Worm (Caenorhabditis elegans) whole organism, L3 larva: ENCODE results near the gene C24A3.4.

Experiments used
- R02D3.7 ChIP-seq: fragments of 150-350 bp; optimal IDR thresholded peaks from 2 replicates; lab custom pipeline; 2014; ENCODE audit warnings: missing biosample characterization, missing genetic modification characterization
- ZK546.5 ChIP-seq: sonication (generic microtip); optimal IDR thresholded peaks from 2 replicates; lab custom pipeline; 2017; ENCODE audit warnings: missing biosample characterization, missing genetic modification characterization
- ama-1 ChIP-seq: fragments of 150-350 bp; optimal IDR thresholded peaks from 2 replicates; lab custom pipeline; 2018
- ceh-16 ChIP-seq: sonication (generic microtip); optimal IDR thresholded peaks from 2 replicates; lab custom pipeline; 2017; ENCODE audit warnings: missing biosample characterization, missing genetic modification characterization
- ceh-82 ChIP-seq: fragments of 150-350 bp; optimal IDR thresholded peaks from 2 replicates; lab custom pipeline; 2014; ENCODE audit warnings: missing biosample characterization, missing genetic modification characterization
- ceh-9 ChIP-seq: sonication (generic microtip); optimal IDR thresholded peaks from 2 replicates; lab custom pipeline; 2018; ENCODE audit warnings: missing biosample characterization, missing genetic modification characterization
- daf-12 ChIP-seq: fragments of 150-350 bp; optimal IDR thresholded peaks from 2 replicates; lab custom pipeline; 2014; ENCODE audit warnings: missing biosample characterization, missing genetic modification reagents, missing genetic modification characterization
- egl-27 ChIP-seq: sonication (generic microtip); optimal IDR thresholded peaks from 4 replicates; lab custom pipeline; 2017; ENCODE audit warnings: missing biosample characterization, missing genetic modification reagents, missing genetic modification characterization
- egl-5 ChIP-seq: fragments of 150-350 bp; optimal IDR thresholded peaks from 2 replicates; lab custom pipeline; 2017; ENCODE audit warnings: missing biosample characterization, missing genetic modification reagents, missing genetic modification characterization, inconsistent platforms
- elt-2 ChIP-seq: sonication (generic microtip); optimal IDR thresholded peaks from 2 replicates; lab custom pipeline; 2016; ENCODE audit warnings: missing genetic modification reagents, mild to moderate bottlenecking, missing genetic modification characterization, missing compliant biosample characterization
- elt-3 ChIP-seq, 3 experiments: fragments of 150-350 bp in 1 of 3; sonication (generic microtip) in 2 of 3; optimal IDR thresholded peaks; 2 replicates in 2 of 3; 4 replicates in 1 of 3; lab custom pipeline; 2014 to 2017; ENCODE audit warnings: missing biosample characterization in 3 of 3, missing genetic modification characterization in 3 of 3
- eor-1 ChIP-seq, 2 experiments: fragments of 150-350 bp; optimal IDR thresholded peaks; 2 replicates each; lab custom pipeline; 2014 to 2018; ENCODE audit warnings: missing biosample characterization in 2 of 2, missing genetic modification characterization in 2 of 2
- fkh-10 ChIP-seq: sonication (generic microtip); optimal IDR thresholded peaks from 2 replicates; lab custom pipeline; 2017; ENCODE audit warnings: missing biosample characterization, missing genetic modification reagents, missing genetic modification characterization
- fkh-2 ChIP-seq: fragments of 150-350 bp; optimal IDR thresholded peaks from 2 replicates; lab custom pipeline; 2014; ENCODE audit warnings: missing biosample characterization, missing genetic modification reagents, missing genetic modification characterization
- fos-1 ChIP-seq: fragments of 150-350 bp; optimal IDR thresholded peaks from 2 replicates; lab custom pipeline; 2014; ENCODE audit warnings: missing biosample characterization, missing genetic modification characterization
- hmg-11 ChIP-seq: sonication (generic microtip); optimal IDR thresholded peaks from 2 replicates; lab custom pipeline; 2016; ENCODE audit warnings: missing genetic modification characterization, missing compliant biosample characterization
- jun-1 ChIP-seq: fragments of 150-350 bp; optimal IDR thresholded peaks from 2 replicates; lab custom pipeline; 2014; ENCODE audit warnings: missing biosample characterization, missing genetic modification reagents, missing genetic modification characterization
- lin-15B ChIP-seq: fragments of 150-350 bp; optimal IDR thresholded peaks from 2 replicates; lab custom pipeline; 2014; ENCODE audit warnings: missing biosample characterization, missing genetic modification characterization
- lsy-12 ChIP-seq: sonication (generic microtip); optimal IDR thresholded peaks from 2 replicates; lab custom pipeline; 2016; ENCODE audit warnings: mild to moderate bottlenecking, missing genetic modification characterization, missing compliant biosample characterization
- mdl-1 ChIP-seq: fragments of 150-350 bp; optimal IDR thresholded peaks from 2 replicates; lab custom pipeline; 2014; ENCODE audit warnings: missing biosample characterization, missing genetic modification characterization
- nfya-1 ChIP-seq: sonication (generic microtip); optimal IDR thresholded peaks from 2 replicates; lab custom pipeline; 2017; ENCODE audit warnings: missing genetic modification characterization, mild to moderate bottlenecking, missing compliant biosample characterization, antibody characterized with exemption, moderate library complexity; ENCODE audit not compliant: insufficient read depth
- nhr-11 ChIP-seq: fragments of 150-350 bp; optimal IDR thresholded peaks from 2 replicates; lab custom pipeline; 2014; ENCODE audit warnings: missing biosample characterization, missing genetic modification characterization
- nhr-12 ChIP-seq: fragments of 150-350 bp; optimal IDR thresholded peaks from 2 replicates; lab custom pipeline; 2014; ENCODE audit warnings: missing biosample characterization, missing genetic modification characterization
- nhr-237 ChIP-seq: fragments of 150-350 bp; optimal IDR thresholded peaks from 2 replicates; lab custom pipeline; 2014; ENCODE audit warnings: missing biosample characterization, missing genetic modification characterization
- nhr-28 ChIP-seq: fragments of 150-350 bp; optimal IDR thresholded peaks from 2 replicates; lab custom pipeline; 2014; ENCODE audit warnings: missing biosample characterization, missing genetic modification characterization
- nhr-67 ChIP-seq: fragments of 150-350 bp; optimal IDR thresholded peaks from 2 replicates; lab custom pipeline; 2014; ENCODE audit warnings: missing biosample characterization, missing genetic modification characterization
- nhr-76 ChIP-seq: fragments of 150-350 bp; sonication (generic microtip); optimal IDR thresholded peaks from 5 replicates; lab custom pipeline; 2014; ENCODE audit warnings: missing biosample characterization, missing genetic modification characterization
- nhr-77 ChIP-seq: fragments of 150-350 bp; optimal IDR thresholded peaks from 2 replicates; lab custom pipeline; 2014; ENCODE audit warnings: missing biosample characterization, missing genetic modification characterization
- pha-4 ChIP-seq: fragments of 150-350 bp; optimal IDR thresholded peaks from 2 replicates; lab custom pipeline; 2014; ENCODE audit warnings: missing biosample characterization, missing genetic modification reagents, missing genetic modification characterization
- pqm-1 ChIP-seq: fragments of 150-350 bp; optimal IDR thresholded peaks from 2 replicates; lab custom pipeline; 2017; ENCODE audit warnings: missing biosample characterization, missing genetic modification characterization, inconsistent platforms
- sea-2 ChIP-seq: fragments of 150-350 bp; sonication (generic microtip); optimal IDR thresholded peaks from 4 replicates; lab custom pipeline; 2014; ENCODE audit warnings: missing biosample characterization, missing genetic modification reagents, missing genetic modification characterization
- skn-1 ChIP-seq: fragments of 150-350 bp; optimal IDR thresholded peaks from 2 replicates; lab custom pipeline; 2014; ENCODE audit warnings: missing biosample characterization, missing genetic modification characterization
- tbx-2 ChIP-seq: sonication (generic microtip); optimal IDR thresholded peaks from 2 replicates; lab custom pipeline; 2016; ENCODE audit warnings: mild to moderate bottlenecking, missing genetic modification characterization, missing compliant biosample characterization
- unc-39 ChIP-seq: sonication (generic microtip); optimal IDR thresholded peaks from 4 replicates; lab custom pipeline; 2017; ENCODE audit warnings: missing biosample characterization, missing genetic modification characterization

The C24A3.4 gene

DNA sequence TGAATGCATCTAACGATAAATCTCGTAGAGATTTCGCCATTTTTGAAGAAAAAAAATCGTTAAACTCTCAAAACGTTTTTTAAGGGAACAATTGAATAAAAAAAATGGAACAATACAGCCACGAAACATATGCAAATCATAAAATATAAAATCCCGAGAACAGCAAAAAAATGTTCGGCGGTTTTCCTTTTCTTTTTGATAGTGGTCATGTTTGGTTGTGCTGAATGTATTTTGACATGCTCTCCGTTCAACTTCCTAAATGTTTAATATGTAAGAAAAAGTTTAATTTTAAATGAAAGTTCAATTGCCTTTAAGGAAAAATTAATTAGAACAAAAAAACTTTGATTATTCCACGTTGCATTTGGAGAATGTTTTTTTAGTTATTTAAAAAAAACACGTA is 18.2 kb downstream of the C24A3.4 start, which contains the start of gene C24A3.9:
TSS of gene C24A3.9 (minus strand) at position 101 of the 400 bp plus-strand sequence.
- no peak for TF ChIP-seq ceh-82 (tag; lab: Kevin White, UChicago)
- no peak for TF ChIP-seq lsy-12 (tag; lab: Kevin White, UChicago)
- TF ChIP-seq nhr-12, result no peak
- no peak for TF ChIP-seq mdl-1
- no peak for TF ChIP-seq lin-15B (tag; lab: Kevin White, UChicago)
- TF ChIP-seq nhr-77 (tag; lab: Kevin White, UChicago), result no peak
- TF ChIP-seq nhr-11 (tag; lab: Kevin White, UChicago), result no peak
- no peak for TF ChIP-seq eor-1 (tag; optimal IDR thresholded peaks at IDR 0.05; lab: Kevin White, UChicago)

DNA sequence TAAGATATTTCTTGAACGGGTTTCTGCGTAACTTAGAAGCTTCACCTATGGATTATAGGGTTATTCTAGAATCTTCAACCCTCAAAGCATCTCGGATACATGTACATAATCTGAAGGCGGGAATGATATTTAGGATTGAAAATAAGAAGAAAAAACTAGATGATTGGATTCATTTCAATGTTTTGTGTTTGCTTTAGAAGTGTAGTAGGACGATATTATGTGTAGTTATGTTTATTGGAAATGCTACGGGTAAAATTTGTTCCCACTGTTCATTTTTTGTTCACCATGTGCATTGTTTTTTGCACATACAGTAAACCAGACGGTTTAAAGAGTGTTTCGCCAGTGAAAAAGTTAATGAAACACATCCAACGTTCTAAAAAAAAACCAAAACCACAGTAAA is 19.3 kb downstream of the C24A3.4 start:
- no peak for TF ChIP-seq egl-5
- TF ChIP-seq, all 47 proteins: peak for 0

DNA sequence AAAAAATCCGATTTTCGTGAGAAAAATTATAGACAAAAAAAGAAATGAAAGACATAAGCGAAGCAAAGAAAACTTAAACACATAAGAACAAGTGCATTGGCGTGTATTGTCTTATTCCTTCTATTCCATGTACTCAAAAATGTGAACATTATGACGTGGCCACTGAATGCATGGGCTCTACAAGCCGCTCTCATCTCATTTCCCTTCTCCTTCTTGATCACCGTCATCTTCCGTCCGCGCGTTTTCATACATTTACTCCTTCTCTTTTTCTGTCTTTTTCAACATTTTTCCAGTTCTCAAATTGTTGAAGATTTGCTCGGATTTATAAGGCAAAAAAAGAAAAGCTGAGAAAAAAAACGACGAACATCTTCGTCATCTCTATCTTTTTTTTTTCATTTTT is 22.2 kb downstream of the C24A3.4 start:
- no peak for TF ChIP-seq egl-5
- peak; percentile 35 for TF ChIP-seq fkh-10 (GFP tag; lab: Kevin White, UChicago)

DNA sequence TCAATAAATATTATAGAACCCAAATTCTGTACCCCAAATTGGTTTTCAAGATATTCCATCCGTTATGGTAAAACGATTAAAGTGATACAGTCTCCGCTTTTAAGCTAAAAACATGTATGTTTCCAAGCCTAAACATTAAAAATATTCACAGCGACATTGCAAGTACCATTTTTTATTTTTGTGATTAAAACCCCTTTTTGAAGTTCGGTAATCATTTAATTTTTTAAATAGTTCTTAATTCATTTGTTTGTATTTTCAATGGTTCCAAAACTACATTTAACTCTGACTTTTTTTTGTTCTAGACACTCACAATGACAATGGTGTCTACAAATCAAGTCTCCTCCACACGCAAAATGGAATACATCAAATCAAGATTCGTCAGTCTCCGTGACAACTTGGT is 23.2 kb downstream of the C24A3.4 start, which contains the start of gene T25B6.4:
TSS of gene T25B6.4 (plus strand) at position 301 of the 400 bp plus-strand sequence.
- TF ChIP-seq ZK546.5 (tag; lab: Kevin White, UChicago) (no peak), fos-1 (tag; lab: Kevin White, UChicago) (no peak), jun-1 (no peak), ama-1 (lab: Kevin White, UChicago) (no peak), egl-27 (tag; lab: Kevin White, UChicago) (no peak), ceh-16 (no peak), daf-12 (no peak), egl-5 (no peak), nhr-67 (no peak), pqm-1 (no peak), lsy-12 (tag; lab: Kevin White, UChicago) (no peak), ceh-82 (tag; lab: Kevin White, UChicago) (no peak), eor-1 (tag; optimal IDR thresholded peaks at IDR 0.05; lab: Kevin White, UChicago) (no peak), nhr-77 (tag; lab: Kevin White, UChicago) (no peak), fkh-2 (tag; lab: Kevin White, UChicago) (no peak), lin-15B (tag; lab: Kevin White, UChicago) (no peak)

DNA sequence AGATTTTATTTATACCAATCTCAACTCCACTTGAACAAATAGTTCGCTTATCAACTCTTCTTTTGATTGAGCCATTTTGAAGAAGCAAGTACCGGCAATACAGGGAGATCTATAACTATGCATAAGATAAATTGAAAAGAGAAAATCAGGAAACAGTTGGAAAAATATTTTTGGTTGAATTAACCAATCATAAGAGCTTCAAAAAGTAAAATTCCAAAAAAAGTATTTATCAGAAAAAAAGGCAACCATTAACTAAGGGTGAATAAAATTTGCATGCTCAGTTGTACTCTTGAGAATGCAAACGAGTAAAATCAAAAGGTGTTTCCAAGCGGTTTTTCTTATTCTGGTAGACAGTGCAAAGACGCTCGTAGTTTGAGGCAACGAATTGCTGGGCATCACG is 29.4 kb downstream of the C24A3.4 start, which contains the start of gene T25B6.5:
TSS of gene T25B6.5 (minus strand) at position 101 of the 400 bp plus-strand sequence.
- TF ChIP-seq nhr-67 (no peak), nhr-76 (tag; lab: Kevin White, UChicago) (no peak), R02D3.7 (tag; lab: Kevin White, UChicago) (no peak), nhr-237 (tag; lab: Kevin White, UChicago) (no peak), sea-2 (GFP tag; lab: Kevin White, UChicago) (no peak), nhr-77 (tag; lab: Kevin White, UChicago) (no peak)

DNA sequence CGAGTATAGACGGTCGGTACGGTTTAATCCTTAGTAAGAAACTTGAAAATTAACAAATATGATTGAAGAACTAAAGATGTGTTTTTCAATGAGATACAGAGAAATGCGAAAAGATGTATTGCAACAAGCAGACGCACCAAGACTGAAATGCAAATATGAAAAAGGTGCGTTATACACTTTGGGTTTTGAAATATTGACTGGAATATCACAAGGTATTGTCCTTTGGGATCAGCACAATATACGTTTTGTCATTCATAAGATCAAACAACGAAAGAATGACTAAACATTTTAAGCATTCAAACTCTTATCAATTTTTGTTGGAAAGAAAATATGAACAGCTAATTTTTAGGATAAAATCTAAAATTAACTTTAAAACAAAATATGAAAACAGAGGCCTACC is 30.6 kb downstream of the C24A3.4 start, which contains the start of gene T25B6.6:
TSS of gene T25B6.6 (minus strand) at position 101 of the 400 bp plus-strand sequence.
- TF ChIP-seq lin-15B (tag; lab: Kevin White, UChicago) (no peak), elt-3 (tag; optimal IDR thresholded peaks at IDR 0.05; lab: Kevin White, UChicago) (no peak), nhr-11 (tag; lab: Kevin White, UChicago) (no peak), skn-1 (peak; percentile 43), ceh-82 (tag; lab: Kevin White, UChicago) (no peak)

DNA sequence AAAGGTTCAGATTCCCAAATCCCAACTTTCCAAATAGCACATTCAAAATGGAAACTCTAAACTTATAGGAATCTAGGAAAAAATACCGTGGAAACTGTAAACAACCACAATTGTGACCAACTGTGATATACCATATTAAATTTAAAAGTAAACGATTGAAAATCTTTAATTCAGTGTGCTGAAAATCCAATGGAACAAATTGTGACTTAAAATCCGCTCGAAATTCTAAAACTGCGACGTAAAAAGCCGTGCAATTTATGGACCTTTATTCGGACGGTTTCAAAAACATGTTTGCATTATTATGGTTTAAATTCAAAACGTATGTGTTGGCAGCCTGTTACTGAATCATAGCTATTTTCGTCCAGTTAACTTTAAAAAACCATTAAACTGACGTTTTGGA is 31.6 kb downstream of the C24A3.4 start:
- TF ChIP-seq tbx-2 (tag; lab: Kevin White, UChicago), result no peak
- no peak for TF ChIP-seq ceh-9 (tag; lab: Kevin White, UChicago)
- TF ChIP-seq ZK546.5 (tag; lab: Kevin White, UChicago), result no peak
- no peak for TF ChIP-seq nhr-28 (tag; lab: Kevin White, UChicago)
- no peak for TF ChIP-seq nfya-1 (tag; lab: Kevin White, UChicago)
- no peak for TF ChIP-seq pqm-1
- no peak for TF ChIP-seq fkh-2 (tag; lab: Kevin White, UChicago)
- no peak for TF ChIP-seq hmg-11
- TF ChIP-seq jun-1, result no peak
- TF ChIP-seq unc-39 (tag; lab: Kevin White, UChicago), result no peak
- no peak for TF ChIP-seq nhr-77 (tag; lab: Kevin White, UChicago)
- TF ChIP-seq fos-1 (tag; lab: Kevin White, UChicago), result no peak
- TF ChIP-seq elt-2 (tag; lab: Kevin White, UChicago), result no peak
- TF ChIP-seq ceh-16, result no peak
- TF ChIP-seq egl-5, result no peak
- no peak for TF ChIP-seq nhr-237 (tag; lab: Kevin White, UChicago)
- no peak for TF ChIP-seq nhr-76 (tag; lab: Kevin White, UChicago)
- no peak for TF ChIP-seq pha-4 (tag; lab: Kevin White, UChicago)
- TF ChIP-seq daf-12, result no peak
- TF ChIP-seq eor-1 (tag; optimal IDR thresholded peaks at IDR 0.05; lab: Kevin White, UChicago), result no peak
